Fruit fly (Drosophila melanogaster): ENCODE data around the gene Chsy.

Gene Chsy

dm6 chrX:15578043-15578442 lies 15.3 kb downstream of the Chsy start, which contains the start of the genes cerv and CG7872 (continued):
- TF ChIP-seq CG6765 (GFP tag; optimal IDR thresholded peaks at IDR 0.05), result no peak
- TF ChIP-seq CG8478 (optimal IDR thresholded peaks at IDR 0.05), result no peak
- peak; percentile 88 for TF ChIP-seq MBD-R2 (GFP tag; IDR thresholded peaks at IDR 0.05)
- TF ChIP-seq vvl (GFP tag; IDR thresholded peaks at IDR 0.05), result no peak
- peak; percentile 67 for TF ChIP-seq nerfin-2 (GFP tag; IDR thresholded peaks at IDR 0.05; ENCODE audit: partially characterized antibody)
- TF ChIP-seq dan (GFP tag; IDR thresholded peaks at IDR 0.05), result no peak
- peak; percentile 61 for TF ChIP-seq knrl (GFP tag; IDR thresholded peaks at IDR 0.05; ENCODE audit: partially characterized antibody)
- no peak for TF ChIP-seq unpg (GFP tag; optimal IDR thresholded peaks at IDR 0.05)
- TF ChIP-seq YL-1 (GFP tag; optimal IDR thresholded peaks at IDR 0.05), result peak; percentile 17
- no peak for TF ChIP-seq CG8765 (GFP tag; IDR thresholded peaks at IDR 0.05)
- TF ChIP-seq CG4617 (GFP tag; optimal IDR thresholded peaks at IDR 0.05; ENCODE audit: borderline replicate concordance), result peak; percentile 20
- 0 out of 3 replicates have a peak, but pooled peaks have one; percentile 17 for TF ChIP-seq CG17361 (GFP tag; IDR thresholded peaks at IDR 0.05)
- no peak for TF ChIP-seq sc (optimal IDR thresholded peaks at IDR 0.05)
- no peak for TF ChIP-seq sc (GFP tag; optimal IDR thresholded peaks at IDR 0.05)
- no peak for TF ChIP-seq usp (GFP tag; optimal IDR thresholded peaks at IDR 0.05)
- peak; percentile 79 for TF ChIP-seq Opbp (GFP tag; IDR thresholded peaks at IDR 0.05; ENCODE audit: partially characterized antibody)
- TF ChIP-seq CG15514 (GFP tag; optimal IDR thresholded peaks at IDR 0.05), result peak; percentile 63

DNA sequence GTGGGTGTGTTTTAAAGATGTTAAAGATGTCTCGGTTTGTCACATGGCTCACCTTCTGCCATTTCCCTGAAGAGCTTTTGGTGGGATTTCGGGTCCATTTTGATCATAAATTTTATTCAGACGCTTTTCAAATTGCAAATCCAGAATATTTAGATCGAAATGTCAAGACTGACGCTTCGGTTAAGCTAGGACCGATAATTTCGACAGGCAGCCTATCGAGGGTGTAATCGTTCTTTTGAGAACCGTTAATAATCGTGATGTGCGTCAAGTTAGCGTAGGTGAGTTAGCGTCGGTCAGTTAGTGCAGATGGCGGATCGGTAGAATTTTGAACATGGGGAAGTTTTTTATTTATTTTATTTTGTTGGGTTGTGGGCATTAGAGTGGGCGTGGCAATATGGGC lies 17.8 kb downstream of the Chsy start, which contains the start of gene CG42299:
TSS of gene CG42299 (minus strand) at position 127 of the 400 bp plus-strand sequence.
- TF ChIP-seq Myb (GFP tag; optimal IDR thresholded peaks at IDR 0.05) (peak; percentile 43), Dll (GFP tag; IDR thresholded peaks at IDR 0.05; ENCODE audit: partially characterized antibody) (peak; percentile 53; the same call in 1 of the 4 replicates), Opbp (GFP tag; IDR thresholded peaks at IDR 0.05; ENCODE audit: partially characterized antibody) (peak; percentile 77; the same call in 2 of the 3 replicates), CG16813 (GFP tag; IDR thresholded peaks at IDR 0.05; ENCODE audit: partially characterized antibody) (peak; percentile 48; the same call in 1 of the 3 replicates), CG7987 (GFP tag; optimal IDR thresholded peaks at IDR 0.05) (no peak), Scr (GFP tag; IDR thresholded peaks at IDR 0.05; ENCODE audit: partially characterized antibody) (peak; percentile 50), CG13287 (GFP tag; IDR thresholded peaks at IDR 0.05; ENCODE audit: partially characterized antibody) (peak; percentile 32; the same call in 1 of the 2 replicates), CG7963 (GFP tag; IDR thresholded peaks at IDR 0.05; ENCODE audit: partially characterized antibody) (peak; percentile 76), hb (GFP tag; IDR thresholded peaks at IDR 0.05; ENCODE audit: partially characterized antibody) (peak; percentile 66; the same call in 2 of the 3 replicates), Bgb (GFP tag; IDR thresholded peaks at IDR 0.05; ENCODE audit: partially characterized antibody) (peak; percentile 59; the same call in 1 of the 2 replicates), amos (GFP tag; IDR thresholded peaks at IDR 0.05; ENCODE audit: partially characterized antibody) (peak; percentile 27; the same call in 1 of the 2 replicates), Dref (GFP tag; IDR thresholded peaks at IDR 0.05) (peak; percentile 51), unc-4 (GFP tag; IDR thresholded peaks at IDR 0.05; ENCODE audit: partially characterized antibody) (peak; percentile 41; the same call in 1 of the 2 replicates), zen2 (GFP tag; IDR thresholded peaks at IDR 0.05; ENCODE audit: partially characterized antibody) (0 out of 3 replicates have a peak, but pooled peaks have one; percentile 7), CG8281 (tag; optimal IDR thresholded peaks at IDR 0.05) (no peak), Sry-δ (GFP tag; optimal IDR thresholded peaks at IDR 0.05) (peak; percentile 13), CG8290 (GFP tag; optimal IDR thresholded peaks at IDR 0.05) (no peak), CG8290 (tag; optimal IDR thresholded peaks at IDR 0.05) (no peak), tna (GFP tag; IDR thresholded peaks at IDR 0.05; ENCODE audit: partially characterized antibody) (peak; percentile 71), HLH4C (GFP tag; IDR thresholded peaks at IDR 0.05; ENCODE audit: partially characterized antibody) (peak; percentile 76), CG34224 (GFP tag; IDR thresholded peaks at IDR 0.05; ENCODE audit: partially characterized antibody) (peak; percentile 29; the same call in 1 of the 3 replicates), kni (GFP tag; optimal IDR thresholded peaks at IDR 0.05) (no peak), inv (GFP tag; IDR thresholded peaks at IDR 0.05; ENCODE audit: partially characterized antibody) (peak; percentile 31; the same call in 1 of the 2 replicates), nerfin-2 (GFP tag; IDR thresholded peaks at IDR 0.05; ENCODE audit: partially characterized antibody) (peak; percentile 66), Doc3 (GFP tag; IDR thresholded peaks at IDR 0.05; ENCODE audit: partially characterized antibody) (0 out of 3 replicates have a peak, but pooled peaks have one; percentile 11), CG14710 (tag; optimal IDR thresholded peaks at IDR 0.05) (no peak), hth (optimal IDR thresholded peaks at IDR 0.05) (no peak), vnd (GFP tag; IDR thresholded peaks at IDR 0.05; ENCODE audit: partially characterized antibody) (peak; percentile 60; the same call in 2 of the 3 replicates), CG14860 (GFP tag; IDR thresholded peaks at IDR 0.05; ENCODE audit: partially characterized antibody) (peak; percentile 66), mld (GFP tag; IDR thresholded peaks at IDR 0.05; ENCODE audit: partially characterized antibody) (peak; percentile 65; the same call in 2 of the 3 replicates), bbx (GFP tag; IDR thresholded peaks at IDR 0.05; ENCODE audit: partially characterized antibody) (peak; percentile 67)

Measured in whole organism, embryonic.